Worm (Caenorhabditis elegans) whole organism, dauer: ENCODE measurements around the gene T07F8.4.

Experiments
- unc-62 ChIP-seq: sonication (generic microtip); optimal IDR thresholded peaks from 2 replicates; lab custom pipeline; 2017; ENCODE audit warnings: missing biosample characterization, missing genetic modification reagents, missing genetic modification characterization

The T07F8.4 gene

DNA sequence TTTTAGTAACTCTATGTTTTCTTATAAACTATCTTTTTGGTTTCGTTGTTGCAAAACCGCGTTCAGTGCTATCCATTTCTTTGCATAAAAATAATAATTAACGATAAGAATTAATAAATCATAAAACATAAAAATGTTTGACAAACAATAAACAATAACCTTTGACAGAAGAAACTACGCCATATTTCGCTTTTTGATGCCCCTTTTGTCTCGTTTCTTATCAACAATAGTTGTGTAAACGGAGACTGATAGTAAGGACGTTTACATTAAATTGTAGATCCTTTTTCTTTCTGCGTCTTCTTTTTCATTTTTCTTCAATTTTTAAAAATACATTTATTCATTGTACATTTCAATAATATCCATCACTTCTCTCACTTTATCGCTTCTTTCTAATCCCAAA, 7.2 kb upstream of the T07F8.4 start:
- no peak for TF ChIP-seq unc-62 (GFP tag; lab: Kevin White, UChicago)

DNA sequence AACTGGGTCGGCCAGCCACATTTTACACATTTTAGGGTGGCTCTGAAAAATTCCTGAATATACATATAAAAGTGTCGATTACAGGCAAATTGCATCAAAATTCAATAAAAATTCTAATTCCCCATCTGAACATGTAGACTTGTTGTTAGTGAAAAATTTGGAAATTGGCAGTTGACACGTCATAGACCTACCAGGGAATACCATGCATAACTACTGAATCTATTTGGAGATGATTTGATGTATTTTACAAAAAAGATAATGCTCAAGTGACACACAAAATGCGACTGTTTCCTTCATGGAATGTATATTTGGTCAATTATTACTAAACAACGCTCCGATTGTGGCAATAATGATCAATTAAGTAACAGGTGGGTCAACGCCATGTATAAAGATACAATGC, 5.4 kb downstream of the T07F8.4 start, which contains the start of gene F10E7.1:
Gene F10E7.1, plus strand, starts transcription at position 301 of the 400 bp plus-strand sequence.
- TF ChIP-seq unc-62 (GFP tag; lab: Kevin White, UChicago) = no peak

DNA sequence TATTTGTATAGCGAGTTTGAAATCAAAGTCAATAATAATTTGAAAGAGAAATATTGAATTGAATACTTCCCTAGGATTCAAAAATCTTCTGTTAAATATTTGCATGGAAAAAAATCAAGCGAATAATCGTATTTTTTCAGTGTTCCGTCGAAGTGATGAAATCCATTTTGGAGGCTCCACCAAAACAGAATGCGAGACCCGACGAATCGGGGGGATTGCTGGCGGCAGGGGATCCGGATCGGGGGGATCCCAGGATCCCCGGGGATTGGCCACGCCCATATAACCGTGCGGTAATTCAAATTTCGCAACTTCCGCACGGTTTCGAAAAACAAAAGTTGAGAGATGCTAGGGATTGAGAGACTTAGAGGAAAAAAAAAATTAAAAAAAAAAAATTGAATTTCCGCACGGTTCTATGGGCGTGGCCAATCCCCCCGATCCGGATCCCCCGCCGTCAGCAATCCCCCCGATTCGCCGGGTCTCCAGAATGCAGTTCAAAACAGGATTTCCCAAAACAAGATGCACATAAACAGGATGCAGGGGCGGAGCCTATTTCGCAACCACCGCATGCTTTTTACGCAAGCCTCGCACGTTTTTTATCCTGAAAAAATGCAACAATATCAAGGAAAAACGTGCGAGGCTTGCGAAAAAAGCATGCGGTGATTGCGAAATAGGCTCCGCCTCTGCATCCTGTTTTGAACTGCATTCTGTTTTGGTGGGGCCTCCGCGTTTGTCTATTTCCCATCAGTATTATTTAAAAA, 9.0 kb downstream of the T07F8.4 start, which contains the start of gene F10E7.11:
Gene F10E7.11, minus strand, starts transcription at position 232 of the 758 bp plus-strand sequence.
- no peak for TF ChIP-seq unc-62 (GFP tag; lab: Kevin White, UChicago)

DNA sequence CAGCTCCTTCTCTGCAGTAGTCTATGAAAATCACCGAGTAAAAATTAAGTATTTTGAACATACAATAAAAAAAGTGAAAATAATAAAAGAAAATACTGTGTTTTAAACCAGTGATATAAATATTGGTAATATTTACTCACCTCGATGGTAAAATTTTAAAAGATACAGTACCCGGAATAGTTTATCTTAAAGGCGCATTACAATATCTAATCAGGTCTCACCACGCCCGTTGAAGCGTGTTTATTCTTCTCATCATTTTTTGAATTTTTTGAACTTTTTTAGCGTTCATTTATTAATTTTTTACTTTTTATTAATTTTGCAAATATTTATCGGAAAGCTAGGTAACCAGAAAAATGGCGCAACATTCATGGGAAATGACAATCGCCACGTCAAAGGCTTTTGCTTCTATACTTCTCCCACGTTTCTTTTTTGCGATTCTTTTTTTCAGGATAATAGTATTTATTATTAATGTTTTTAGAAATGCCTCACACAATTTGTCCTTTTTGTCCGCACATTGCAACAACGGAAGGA, 10.0 kb downstream of the T07F8.4 start, which contains the start of gene F10E7.2:
Gene F10E7.2, plus strand, starts transcription at position 481 of the 531 bp plus-strand sequence.
- TF ChIP-seq unc-62 (GFP tag; lab: Kevin White, UChicago) = no peak

DNA sequence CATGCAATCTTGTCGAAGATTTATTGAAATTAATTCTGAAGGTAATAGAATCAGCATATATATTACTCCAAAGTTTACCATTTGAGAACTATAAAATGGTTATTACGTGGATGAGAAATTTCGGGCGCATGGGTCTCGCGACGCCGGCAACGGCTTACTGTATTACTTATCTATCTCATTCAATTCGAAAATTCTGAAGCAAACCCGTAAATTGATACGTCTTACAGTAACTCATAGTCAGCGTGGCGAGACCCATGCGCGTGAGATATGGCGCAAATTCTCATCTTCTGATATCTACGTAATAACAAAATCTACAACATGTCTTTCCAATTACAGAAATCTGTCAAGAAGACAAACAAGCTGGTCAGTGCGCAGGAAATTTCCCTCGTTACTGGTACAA, 12.3 kb downstream of the T07F8.4 start:
- no peak for TF ChIP-seq unc-62 (GFP tag; lab: Kevin White, UChicago)

DNA sequence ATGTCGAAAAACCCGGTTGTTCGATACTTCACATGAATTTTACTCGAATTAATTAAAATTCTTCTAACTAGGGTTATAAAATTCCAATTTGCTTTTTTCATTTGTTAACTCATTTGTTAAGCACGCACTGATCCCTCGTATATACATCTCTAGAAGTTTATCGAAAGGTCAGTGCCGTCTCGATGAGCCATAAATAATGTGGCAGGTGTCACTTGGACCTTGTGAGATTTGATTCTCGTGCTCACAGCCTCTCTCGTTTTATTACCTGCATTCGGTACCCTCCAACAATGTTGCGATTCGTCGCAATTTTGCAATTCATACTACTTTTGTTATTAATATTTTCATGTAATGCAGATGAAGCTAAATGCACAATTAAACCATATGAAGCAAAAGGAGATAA, 15.5 kb downstream of the T07F8.4 start, which contains the start of gene spon-1:
Gene spon-1, plus strand, starts transcription at position 208 of the 400 bp plus-strand sequence.
- no peak for TF ChIP-seq unc-62 (GFP tag; lab: Kevin White, UChicago)

DNA sequence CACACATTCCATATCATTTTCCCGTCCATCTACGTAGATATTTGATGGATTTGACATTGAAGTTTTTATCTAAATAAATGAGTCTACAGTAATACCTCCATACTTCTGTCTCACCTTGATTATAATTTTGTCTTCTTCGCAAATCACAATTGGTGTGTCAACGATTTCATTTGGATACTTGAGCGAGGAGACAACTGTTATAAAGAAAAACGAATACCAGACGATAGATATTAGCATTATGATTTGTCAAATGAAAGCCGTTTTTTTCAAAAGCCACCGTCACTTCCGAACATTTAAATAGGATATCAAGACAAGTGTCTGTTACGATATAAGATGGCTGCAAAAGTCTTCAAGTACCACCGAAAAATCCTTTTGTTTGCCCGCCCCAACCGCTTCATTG, 16.2 kb downstream of the T07F8.4 start, which contains the start of gene cutl-5:
Gene cutl-5, minus strand, starts transcription at position 269 of the 400 bp plus-strand sequence.
- no peak for TF ChIP-seq unc-62 (GFP tag; lab: Kevin White, UChicago)

DNA sequence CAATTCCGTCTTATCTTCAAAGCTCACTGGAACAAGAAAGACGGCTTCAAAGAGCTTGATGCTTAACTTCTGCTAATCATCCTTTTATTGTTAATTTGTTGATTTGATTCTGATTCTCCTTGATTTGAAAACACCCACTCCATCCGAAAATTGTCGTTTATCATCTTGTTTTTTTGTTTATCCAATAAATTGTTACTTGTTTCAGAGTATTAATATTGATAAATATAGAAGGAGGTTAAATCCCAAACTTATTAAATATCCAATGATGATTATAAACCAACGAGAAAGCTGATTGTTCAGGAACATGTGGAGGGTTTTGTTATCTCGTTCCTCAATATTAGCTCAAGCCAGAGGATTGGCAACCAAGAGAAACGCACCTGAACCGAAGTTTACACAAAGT, 19.1 kb downstream of the T07F8.4 start, which contains the start of gene F10E7.6:
Gene F10E7.6, plus strand, starts transcription at position 301 of the 400 bp plus-strand sequence.
- no peak for TF ChIP-seq unc-62 (GFP tag; lab: Kevin White, UChicago)

DNA sequence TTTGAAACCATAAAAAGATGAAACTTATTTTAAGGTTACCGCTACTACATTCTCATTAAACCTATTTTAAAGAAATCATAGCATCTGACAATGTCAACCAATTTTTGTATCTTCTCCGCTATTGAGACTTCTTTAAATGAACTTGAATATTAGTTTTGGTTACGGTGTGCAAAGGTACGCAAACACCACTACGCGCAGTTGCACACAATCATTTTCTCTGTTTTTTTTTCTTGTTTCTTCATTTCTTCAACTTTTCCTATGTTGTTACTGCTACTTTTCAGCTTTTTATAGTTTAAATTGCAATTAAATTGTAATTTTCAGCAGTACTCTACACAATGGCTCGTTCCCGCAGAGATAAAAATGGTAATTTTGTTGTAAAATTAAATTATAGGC, 20.2 kb downstream of the T07F8.4 start, which contains the start of gene F10E7.5:
Gene F10E7.5, plus strand, starts transcription at position 322 of the 393 bp plus-strand sequence.
- TF ChIP-seq unc-62 (GFP tag; lab: Kevin White, UChicago) = no peak

DNA sequence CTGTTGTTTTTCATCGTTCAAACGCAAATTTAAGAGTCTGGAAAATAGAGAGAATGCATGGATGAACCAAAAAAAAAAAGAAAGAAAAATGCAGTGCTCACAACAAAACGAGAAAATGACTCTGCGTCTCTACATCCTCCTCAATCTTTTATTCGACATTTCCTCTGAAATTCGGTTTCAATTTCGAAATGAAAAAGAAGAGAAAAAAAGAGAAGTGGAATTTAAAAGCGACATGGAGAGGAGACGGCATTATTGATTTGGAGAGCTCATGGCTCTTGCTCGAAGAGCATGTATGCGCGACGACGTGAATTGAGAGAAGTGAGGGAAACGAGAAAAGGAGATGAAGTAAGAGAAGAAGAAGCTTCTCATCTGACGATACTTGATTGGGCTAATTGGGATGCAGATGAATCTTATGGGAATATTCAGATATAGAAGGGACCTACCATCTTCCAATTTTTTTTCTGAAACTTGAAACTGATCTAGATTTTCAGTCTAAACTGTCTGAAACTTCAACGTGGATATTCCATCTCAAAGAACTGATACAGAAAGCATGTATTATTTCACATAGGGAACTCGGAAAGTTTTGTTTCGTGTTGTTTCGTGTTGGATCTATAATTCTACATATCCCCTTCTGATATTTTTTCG, 20.7 kb downstream of the T07F8.4 start:
- TF ChIP-seq unc-62 (GFP tag; lab: Kevin White, UChicago) = no peak

DNA sequence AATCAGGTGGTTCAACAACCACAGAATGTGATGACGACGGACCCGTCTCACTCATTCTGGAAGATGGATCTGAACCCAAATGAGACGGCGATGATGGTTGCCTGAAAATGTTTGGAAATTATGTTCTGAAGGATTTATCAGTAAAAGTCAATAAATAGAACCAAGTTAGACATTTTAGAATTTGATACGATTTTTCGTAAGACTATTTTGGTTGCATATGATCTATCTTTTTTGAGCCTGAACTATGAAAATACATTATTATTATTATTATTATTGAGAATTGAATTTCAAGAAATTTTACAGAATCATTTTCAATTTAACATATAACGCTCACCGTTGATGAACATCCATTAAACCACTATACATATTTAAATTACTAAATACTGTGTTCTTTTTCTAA, 21.9 kb downstream of the T07F8.4 start, which contains the start of gene F10E7.9:
Gene F10E7.9, minus strand, starts transcription at position 101 of the 400 bp plus-strand sequence.
- no peak for TF ChIP-seq unc-62 (GFP tag; lab: Kevin White, UChicago)

DNA sequence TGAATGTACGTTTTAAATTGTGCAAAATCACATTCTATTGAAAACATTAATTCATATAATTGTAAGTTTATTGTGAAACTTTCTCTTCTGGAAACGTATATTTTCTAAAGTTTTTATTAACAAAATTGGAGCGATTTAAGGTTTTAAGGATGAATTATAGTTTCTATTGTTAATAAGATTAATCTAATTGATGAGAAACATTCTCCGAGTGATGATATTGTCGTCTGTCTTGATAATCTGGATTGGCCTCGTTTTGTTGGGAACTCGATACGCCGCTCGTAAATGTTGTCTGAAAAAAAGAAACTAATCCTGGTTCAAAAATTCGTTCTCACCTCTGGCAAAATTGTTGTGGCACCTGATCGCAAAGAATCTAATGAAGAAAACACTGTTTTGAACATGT, 25.5 kb downstream of the T07F8.4 start:
- TF ChIP-seq unc-62 (GFP tag; lab: Kevin White, UChicago) = no peak

DNA sequence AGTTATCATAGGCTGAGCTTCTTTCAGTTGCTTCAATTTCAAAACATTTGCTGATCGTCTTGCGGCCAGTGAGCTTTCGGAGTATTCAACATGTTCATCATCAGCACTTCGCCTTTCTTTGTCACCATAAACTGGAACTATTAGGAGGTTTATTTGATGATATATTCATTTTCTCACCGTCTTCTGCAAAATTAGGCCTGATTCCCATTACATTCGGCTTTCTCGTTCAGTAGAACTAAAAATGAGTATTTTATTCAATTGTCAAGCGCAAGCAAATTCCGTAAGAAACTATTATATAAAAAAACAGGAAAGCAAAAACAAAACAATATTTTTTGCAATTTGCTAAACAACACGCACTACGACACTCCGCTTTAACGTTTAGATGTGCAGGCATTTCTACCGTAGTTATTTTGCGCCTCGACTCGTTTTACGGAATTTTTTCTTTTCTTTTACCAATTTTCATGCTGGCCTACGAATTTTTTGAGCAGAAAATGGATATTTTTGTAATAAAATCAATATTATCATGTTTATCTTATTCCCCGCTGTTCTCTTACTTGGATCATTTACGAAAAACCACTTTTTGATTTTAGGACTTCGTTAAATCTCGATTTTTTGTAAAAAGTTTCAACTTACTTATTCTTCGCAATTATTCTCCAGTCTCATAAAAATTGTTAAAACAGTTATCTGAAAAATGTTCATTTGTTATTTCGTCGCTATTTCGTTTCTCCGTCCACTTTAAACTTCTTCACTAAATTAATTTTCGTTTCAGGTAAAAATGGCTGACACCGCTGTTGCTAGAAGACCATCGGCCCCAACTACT, 26.8 kb downstream of the T07F8.4 start, which contains the start of the genes farl-11 and rpl-33:
Gene farl-11, minus strand, starts transcription at position 242 of the 820 bp plus-strand sequence.
Gene rpl-33, plus strand, starts transcription at position 770 of the 820 bp plus-strand sequence.
- TF ChIP-seq unc-62 (GFP tag; lab: Kevin White, UChicago) = no peak

DNA sequence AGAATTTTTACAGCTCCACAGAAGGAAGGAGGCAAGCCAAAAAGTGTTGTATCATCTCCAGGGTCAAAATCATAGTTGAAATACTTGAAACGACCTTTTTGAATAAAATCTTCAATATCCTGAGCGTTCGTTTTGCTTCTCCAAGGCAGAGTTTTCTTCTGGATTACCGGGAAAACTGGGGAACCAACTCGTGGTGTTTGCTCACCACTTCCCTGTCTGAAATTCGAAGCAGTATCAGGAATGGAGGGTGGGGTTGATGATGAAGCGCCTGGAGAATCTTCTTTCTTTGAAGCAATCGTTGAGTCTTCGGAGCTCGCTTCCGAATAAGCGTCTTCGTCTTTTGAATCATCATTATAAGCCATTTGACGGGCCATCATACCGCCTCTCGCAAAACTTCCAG, 28.7 kb downstream of the T07F8.4 start:
- TF ChIP-seq unc-62 (GFP tag; lab: Kevin White, UChicago) = no peak

DNA sequence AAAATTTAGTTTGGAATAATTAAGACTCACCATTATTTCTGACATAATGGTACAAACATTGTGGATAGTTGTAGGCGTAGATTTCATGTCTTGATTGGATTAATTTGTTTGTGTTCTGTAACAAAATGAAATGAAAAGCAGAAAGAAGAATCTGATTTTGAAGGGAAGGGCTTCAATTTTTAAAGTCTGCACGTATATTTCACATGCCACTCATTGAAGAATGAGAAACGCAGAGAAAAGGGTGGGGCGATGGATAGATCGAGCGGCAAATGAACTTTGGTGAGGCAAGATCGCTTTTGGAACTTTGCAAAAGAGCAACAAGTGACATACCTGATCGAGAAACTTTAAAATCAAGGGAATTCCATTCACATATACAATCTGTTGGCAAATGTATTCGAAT, 29.5 kb downstream of the T07F8.4 start:
- TF ChIP-seq unc-62 (GFP tag; lab: Kevin White, UChicago) = no peak
